Worm (Caenorhabditis elegans) whole organism, L4 larva: ENCODE results near the gene F09E10.6.

ENCODE experiments used
- R02D3.7 ChIP-seq: fragments of 150-350 bp; sonication (generic microtip); optimal IDR thresholded peaks from 3 replicates; lab custom pipeline; 2014; ENCODE audit warnings: missing biosample characterization, missing genetic modification characterization
- egl-27 ChIP-seq: sonication (generic microtip); optimal IDR thresholded peaks from 3 replicates; lab custom pipeline; 2017; ENCODE audit warnings: missing biosample characterization, missing genetic modification reagents, missing genetic modification characterization
- hlh-30 ChIP-seq: sonication (generic microtip); optimal IDR thresholded peaks from 2 replicates; lab custom pipeline; 2017; ENCODE audit warnings: antibody characterized with exemption, mild to moderate bottlenecking, missing genetic modification characterization, missing compliant biosample characterization; ENCODE audit not compliant: insufficient read depth
- jun-1 ChIP-seq: fragments of 150-350 bp; optimal IDR thresholded peaks from 2 replicates; lab custom pipeline; 2014; ENCODE audit warnings: missing biosample characterization, missing genetic modification reagents, missing genetic modification characterization
- mdl-1 ChIP-seq, 2 experiments: fragments of 150-350 bp in 1 of 2; sonication (generic microtip) in 1 of 2; optimal IDR thresholded peaks; 2 replicates each; lab custom pipeline; 2014 to 2017; ENCODE audit warnings: missing biosample characterization in 2 of 2, missing genetic modification characterization in 2 of 2
- nhr-10 ChIP-seq: fragments of 150-350 bp; optimal IDR thresholded peaks from 2 replicates; lab custom pipeline; 2014; ENCODE audit warnings: missing biosample characterization, missing genetic modification characterization
- nhr-41 ChIP-seq: fragments of 200-800 bp; sonication (Bioruptor generic); IDR thresholded peaks from 2 replicates; pipeline ENCODE4 v1.3.6; 2022; ENCODE audit warnings: missing genetic modification reagents, missing genetic modification characterization, missing compliant biosample characterization
- nhr-6 ChIP-seq: fragments of 150-350 bp; optimal IDR thresholded peaks from 2 replicates; lab custom pipeline; 2014; ENCODE audit warnings: missing biosample characterization, missing genetic modification characterization
- nhr-77 ChIP-seq: fragments of 150-350 bp; optimal IDR thresholded peaks from 2 replicates; lab custom pipeline; 2014; ENCODE audit warnings: missing biosample characterization, missing genetic modification characterization
- spr-3 ChIP-seq: fragments of 200-800 bp; sonication (Bioruptor generic); optimal IDR thresholded peaks from 2 replicates; lab custom pipeline; 2018; ENCODE audit warnings: mild to moderate bottlenecking, missing genetic modification characterization, missing compliant biosample characterization
- zip-11 ChIP-seq: fragments of 200-800 bp; sonication (Bioruptor generic); IDR thresholded peaks from 2 replicates; pipeline ENCODE4 v1.3.6; 2022; ENCODE audit warnings: missing genetic modification characterization, missing compliant biosample characterization

- TF ChIP-seq R02D3.7 (no peak), zip-11 (no peak), mdl-1 (tag; optimal IDR thresholded peaks at IDR 0.05; lab: Kevin White, UChicago) (no peak), nhr-77 (tag; lab: Kevin White, UChicago) (no peak), nhr-41 (GFP tag; lab: Robert Waterston, UW) (no peak), jun-1 (tag; lab: Kevin White, UChicago) (no peak), nhr-6 (tag; lab: Kevin White, UChicago) (no peak), spr-3 (GFP tag; lab: Kevin White, UChicago) (no peak), egl-27 (tag; lab: Kevin White, UChicago) (no peak), hlh-30 (no peak), nhr-10 (tag; lab: Kevin White, UChicago) (no peak)
These were observed 30.6 kb upstream of the F09E10.6 start for ce11 chrX:1528107-1528506.
